Fruit fly (Drosophila melanogaster) whole organism, embryonic: ENCODE data around the gene CG13373.

ENCODE experiments used
- ATbp ChIP-seq: fragments of 200-800 bp; sonication (Bioruptor generic); optimal IDR thresholded peaks from 2 replicates; lab custom pipeline; 2017; ENCODE audit warnings: missing biosample characterization, mild to moderate bottlenecking, missing genetic modification characterization, missing genetic modification reagents
- Adf1 ChIP-seq: fragments of 200-800 bp; sonication (Bioruptor generic); IDR thresholded peaks from 2 replicates; pipeline ENCODE4 v1.3.6; 2022; ENCODE audit warnings: missing biosample characterization, missing genetic modification characterization
- Bgb ChIP-seq: fragments of 200-800 bp; sonication (Bioruptor generic); IDR thresholded peaks from 2 replicates; pipeline ENCODE4 v1.3.6; 2022; ENCODE audit warnings: missing biosample characterization, missing genetic modification characterization; ENCODE audit not compliant: partially characterized antibody
- CG10366 ChIP-seq: fragments of 200-800 bp; sonication (Bioruptor generic); IDR thresholded peaks from 2 replicates; pipeline ENCODE4 v1.3.6; 2022; ENCODE audit warnings: missing biosample characterization, missing genetic modification characterization
- CG10462 ChIP-seq: fragments of 200-800 bp; sonication (Bioruptor generic); optimal IDR thresholded peaks from 2 replicates; lab custom pipeline; 2016; ENCODE audit warnings: missing biosample characterization, missing genetic modification characterization
- CG10654 ChIP-seq: fragments of 200-800 bp; sonication (Bioruptor generic); optimal IDR thresholded peaks from 2 replicates; lab custom pipeline; 2016; ENCODE audit warnings: missing biosample characterization, missing genetic modification characterization
- CG12071 ChIP-seq: fragments of 200-800 bp; sonication (Bioruptor generic); optimal IDR thresholded peaks from 3 replicates; lab custom pipeline; 2018; ENCODE audit warnings: missing biosample characterization, mild to moderate bottlenecking, missing genetic modification characterization
- CG14860 ChIP-seq: fragments of 200-800 bp; sonication (Bioruptor generic); IDR thresholded peaks from 3 replicates; pipeline ENCODE4 v1.3.6; 2022; ENCODE audit warnings: missing biosample characterization, missing genetic modification characterization; ENCODE audit not compliant: partially characterized antibody
- CG14965 ChIP-seq: fragments of 200-800 bp; sonication (Bioruptor generic); optimal IDR thresholded peaks from 2 replicates; lab custom pipeline; 2016; ENCODE audit warnings: missing biosample characterization, missing genetic modification characterization, borderline replicate concordance
- CG1602 ChIP-seq: fragments of 200-800 bp; sonication (Bioruptor generic); optimal IDR thresholded peaks from 3 replicates; lab custom pipeline; 2016; ENCODE audit warnings: missing biosample characterization, missing genetic modification characterization
- CG1603 ChIP-seq: fragments of 200-800 bp; sonication (Bioruptor generic); optimal IDR thresholded peaks from 2 replicates; lab custom pipeline; 2019; ENCODE audit warnings: missing biosample characterization, mild to moderate bottlenecking, missing genetic modification characterization, moderate library complexity
- CG16815 ChIP-seq: fragments of 200-800 bp; sonication (Bioruptor generic); optimal IDR thresholded peaks from 3 replicates; lab custom pipeline; 2017; ENCODE audit warnings: missing biosample characterization, mild to moderate bottlenecking, missing genetic modification characterization
- CG2678 ChIP-seq: fragments of 200-800 bp; sonication (Bioruptor generic); optimal IDR thresholded peaks from 3 replicates; lab custom pipeline; 2019; ENCODE audit warnings: missing biosample characterization, mild to moderate bottlenecking, missing genetic modification characterization, moderate library complexity
- CG2889 ChIP-seq: fragments of 200-800 bp; sonication (Bioruptor generic); IDR thresholded peaks from 3 replicates; pipeline ENCODE4 v1.3.6; 2022; ENCODE audit warnings: missing biosample characterization, missing genetic modification characterization
- CG32767 ChIP-seq: fragments of 200-800 bp; sonication (Bioruptor generic); IDR thresholded peaks from 2 replicates; pipeline ENCODE4 v1.3.6; 2022; ENCODE audit warnings: missing biosample characterization, missing genetic modification characterization
- CG32772 ChIP-seq: fragments of 200-800 bp; sonication (Bioruptor generic); IDR thresholded peaks from 2 replicates; pipeline ENCODE4 v1.3.6; 2022; ENCODE audit warnings: missing biosample characterization, missing genetic modification characterization
- CG43689 ChIP-seq: fragments of 200-800 bp; sonication (Bioruptor generic); IDR thresholded peaks from 2 replicates; pipeline ENCODE4 v1.3.6; 2022; ENCODE audit warnings: missing biosample characterization, missing genetic modification characterization
- CG6175 ChIP-seq: fragments of 200-800 bp; sonication (Bioruptor generic); IDR thresholded peaks from 3 replicates; pipeline ENCODE4 v1.3.6; 2022; ENCODE audit warnings: missing biosample characterization, missing genetic modification characterization
- CG6654 ChIP-seq: fragments of 200-800 bp; sonication (Bioruptor generic); optimal IDR thresholded peaks from 2 replicates; lab custom pipeline; 2017; ENCODE audit warnings: missing biosample characterization, mild to moderate bottlenecking, missing genetic modification characterization
- CG6683 ChIP-seq: fragments of 200-800 bp; sonication (Bioruptor generic); optimal IDR thresholded peaks from 2 replicates; lab custom pipeline; 2017; ENCODE audit warnings: missing biosample characterization, mild to moderate bottlenecking, missing genetic modification characterization, missing genetic modification reagents
- CG6854 ChIP-seq: fragments of 200-800 bp; sonication (Bioruptor generic); optimal IDR thresholded peaks from 3 replicates; lab custom pipeline; 2017; ENCODE audit warnings: missing biosample characterization, mild to moderate bottlenecking, missing genetic modification characterization
- CG8388 ChIP-seq: fragments of 200-800 bp; sonication (Bioruptor generic); optimal IDR thresholded peaks from 2 replicates; lab custom pipeline; 2019; ENCODE audit warnings: missing biosample characterization, mild to moderate bottlenecking, missing genetic modification characterization, moderate library complexity
- CTCF ChIP-seq: fragments of 200-800 bp; sonication (Bioruptor generic); optimal IDR thresholded peaks from 2 replicates; lab custom pipeline; 2017; ENCODE audit warnings: missing biosample characterization, mild to moderate bottlenecking, missing genetic modification characterization, moderate library complexity
- Dbx ChIP-seq: fragments of 200-800 bp; sonication (Bioruptor generic); IDR thresholded peaks from 3 replicates; pipeline ENCODE4 v1.3.6; 2022; ENCODE audit warnings: missing biosample characterization, missing genetic modification characterization
- E2f2 ChIP-seq: fragments of 200-800 bp; sonication (Bioruptor generic); IDR thresholded peaks from 2 replicates; pipeline ENCODE4 v1.3.6; 2022; ENCODE audit warnings: missing biosample characterization, missing genetic modification characterization
- Fer2 ChIP-seq: fragments of 200-800 bp; sonication (Bioruptor generic); optimal IDR thresholded peaks from 2 replicates; lab custom pipeline; 2018; ENCODE audit warnings: missing biosample characterization, mild to moderate bottlenecking, missing genetic modification characterization, moderate library complexity
- Gsc ChIP-seq: fragments of 200-800 bp; sonication (Bioruptor generic); IDR thresholded peaks from 2 replicates; pipeline ENCODE4 v1.3.6; 2022; ENCODE audit warnings: missing biosample characterization, missing genetic modification characterization
- HLH3B ChIP-seq: fragments of 200-800 bp; sonication (Bioruptor generic); IDR thresholded peaks from 2 replicates; pipeline ENCODE4 v1.3.6; 2022; ENCODE audit warnings: missing biosample characterization, missing genetic modification characterization
- HmgZ ChIP-seq: fragments of 200-800 bp; sonication (Bioruptor generic); optimal IDR thresholded peaks from 2 replicates; lab custom pipeline; 2018; ENCODE audit warnings: missing biosample characterization, mild to moderate bottlenecking, missing genetic modification characterization
- Meics ChIP-seq: fragments of 200-800 bp; sonication (Bioruptor generic); optimal IDR thresholded peaks from 2 replicates; lab custom pipeline; 2017; ENCODE audit warnings: missing biosample characterization, mild to moderate bottlenecking, missing genetic modification characterization
- NC2α ChIP-seq: fragments of 200-800 bp; sonication (Bioruptor generic); optimal IDR thresholded peaks from 2 replicates; lab custom pipeline; 2016; ENCODE audit warnings: missing biosample characterization, missing genetic modification characterization
- Nf-YB ChIP-seq: fragments of 200-800 bp; sonication (Bioruptor generic); optimal IDR thresholded peaks from 3 replicates; lab custom pipeline; 2019; ENCODE audit warnings: missing biosample characterization, mild to moderate bottlenecking, missing genetic modification characterization, moderate library complexity
- Opbp ChIP-seq: fragments of 200-800 bp; sonication (Bioruptor generic); IDR thresholded peaks from 3 replicates; pipeline ENCODE4 v1.3.6; 2022; ENCODE audit warnings: missing biosample characterization, missing genetic modification characterization; ENCODE audit not compliant: partially characterized antibody
- Six4 ChIP-seq: fragments of 200-800 bp; sonication (Bioruptor generic); optimal IDR thresholded peaks from 2 replicates; lab custom pipeline; 2016; ENCODE audit warnings: missing biosample characterization, missing genetic modification characterization
- Sry-β ChIP-seq: fragments of 200-800 bp; sonication (Bioruptor generic); optimal IDR thresholded peaks from 2 replicates; lab custom pipeline; 2018; ENCODE audit warnings: missing biosample characterization, mild to moderate bottlenecking, missing genetic modification characterization, moderate library complexity
- crc ChIP-seq: fragments of 200-800 bp; sonication (Bioruptor generic); optimal IDR thresholded peaks from 2 replicates; lab custom pipeline; 2016; ENCODE audit warnings: missing biosample characterization, missing genetic modification characterization
- danr ChIP-seq: fragments of 200-800 bp; sonication (Bioruptor generic); IDR thresholded peaks from 2 replicates; pipeline ENCODE4 v1.3.6; 2022; ENCODE audit warnings: missing biosample characterization, missing genetic modification characterization
- emc ChIP-seq: fragments of 200-800 bp; sonication (Bioruptor generic); optimal IDR thresholded peaks from 2 replicates; lab custom pipeline; 2016; ENCODE audit warnings: missing biosample characterization, missing genetic modification characterization
- fd3F ChIP-seq: fragments of 200-800 bp; sonication (Bioruptor generic); optimal IDR thresholded peaks from 2 replicates; lab custom pipeline; 2018; ENCODE audit warnings: missing biosample characterization, mild to moderate bottlenecking, missing genetic modification characterization, moderate library complexity
- gem ChIP-seq: fragments of 200-800 bp; sonication (Bioruptor generic); optimal IDR thresholded peaks from 2 replicates; lab custom pipeline; 2019; ENCODE audit warnings: missing biosample characterization, mild to moderate bottlenecking, missing genetic modification characterization, moderate library complexity
- hkb ChIP-seq, 2 experiments: fragments of 200-800 bp in 1 of 2; fragments of >200 bp in 1 of 2; sonication (Bioruptor generic) in 1 of 2; IDR thresholded peaks in 1 of 2; optimal IDR thresholded peaks in 1 of 2; 2 replicates each; pipeline versions ENCODE4 v1.3.6 to Lab custom; 2017 to 2022; ENCODE audit warnings: missing biosample characterization in 1 of 2, missing genetic modification characterization in 1 of 2
- kah ChIP-seq: fragments of 200-800 bp; sonication (Bioruptor generic); optimal IDR thresholded peaks from 2 replicates; lab custom pipeline; 2018; ENCODE audit warnings: missing biosample characterization, mild to moderate bottlenecking, missing genetic modification characterization
- kay ChIP-seq: fragments of 200-800 bp; sonication (Bioruptor generic); optimal IDR thresholded peaks from 2 replicates; lab custom pipeline; 2016; ENCODE audit warnings: missing biosample characterization, missing genetic modification characterization
- maf-S ChIP-seq: fragments of 200-800 bp; sonication (Bioruptor generic); optimal IDR thresholded peaks from 2 replicates; lab custom pipeline; 2016; ENCODE audit warnings: missing biosample characterization, missing genetic modification characterization
- nmo ChIP-seq: fragments of 200-800 bp; sonication (Bioruptor generic); optimal IDR thresholded peaks from 2 replicates; lab custom pipeline; 2018; ENCODE audit warnings: missing biosample characterization, mild to moderate bottlenecking, missing genetic modification characterization, moderate library complexity
- onecut ChIP-seq: fragments of 200-800 bp; sonication (Bioruptor generic); IDR thresholded peaks from 2 replicates; pipeline ENCODE4 v1.3.6; 2022; ENCODE audit warnings: missing biosample characterization, missing genetic modification characterization
- pros ChIP-seq: fragments of 200-800 bp; sonication (Bioruptor generic); optimal IDR thresholded peaks from 3 replicates; lab custom pipeline; 2019; ENCODE audit warnings: missing biosample characterization, mild to moderate bottlenecking, missing genetic modification characterization, moderate library complexity
- stc ChIP-seq: fragments of 200-800 bp; sonication (Bioruptor generic); IDR thresholded peaks from 2 replicates; pipeline ENCODE4 v1.3.6; 2022; ENCODE audit warnings: missing biosample characterization, missing genetic modification characterization
- unc-4 ChIP-seq: fragments of 200-800 bp; sonication (Bioruptor generic); IDR thresholded peaks from 2 replicates; pipeline ENCODE4 v1.3.6; 2022; ENCODE audit warnings: missing biosample characterization, missing genetic modification characterization; ENCODE audit not compliant: partially characterized antibody
- wdn ChIP-seq: fragments of 200-800 bp; sonication (Bioruptor generic); IDR thresholded peaks from 2 replicates; pipeline ENCODE4 v1.3.6; 2022; ENCODE audit warnings: missing biosample characterization, missing genetic modification characterization
- zen2 ChIP-seq: fragments of 200-800 bp; sonication (Bioruptor generic); IDR thresholded peaks from 3 replicates; pipeline ENCODE4 v1.3.6; 2022; ENCODE audit warnings: missing biosample characterization, missing genetic modification characterization; ENCODE audit not compliant: partially characterized antibody

CG13373 gene

dm6 chrX:526479-527071 lies 49.8 kb downstream of the CG13373 start (continued):
- TF ChIP-seq zen2 (GFP tag; lab: Robert Waterston, UW) (no peak), emc (GFP tag; lab: Kevin White, UChicago) (no peak), ATbp (GFP tag; lab: Kevin White, UChicago) (no peak), gem (tag; lab: Kevin White, UChicago) (peak; percentile 75), nmo (GFP tag; lab: Kevin White, UChicago) (peak; percentile 67), unc-4 (no peak), CG1603 (tag; lab: Kevin White, UChicago) (peak; percentile 88), CG43689 (GFP tag; lab: Robert Waterston, UW) (no peak), hkb (optimal IDR thresholded peaks at IDR 0.05; lab: Kevin White, UChicago) (no peak), hkb (GFP tag; IDR thresholded peaks at IDR 0.05; lab: Robert Waterston, UW) (0 out of 2 replicates have a peak, but pooled peaks have one; percentile 23), stc (GFP tag; lab: Robert Waterston, UW) (no peak), HmgZ (tag; lab: Kevin White, UChicago) (no peak), wdn (GFP tag; lab: Robert Waterston, UW) (no peak), kay (no peak), CG1602 (GFP tag; lab: Kevin White, UChicago) (peak; percentile 56), CG8388 (GFP tag; lab: Kevin White, UChicago) (peak; percentile 53), CG14965 (GFP tag; lab: Kevin White, UChicago) (no peak), fd3F (no peak), CG14860 (GFP tag; lab: Robert Waterston, UW) (no peak), Six4 (peak; percentile 37), Sry-β (no peak), CG2678 (tag; lab: Kevin White, UChicago) (peak; percentile 22), Gsc (no peak), CG16815 (peak; percentile 81), Bgb (no peak), Fer2 (tag; lab: Kevin White, UChicago) (no peak), onecut (GFP tag; lab: Robert Waterston, UW) (peak; percentile 48), CG6654 (GFP tag; lab: Kevin White, UChicago) (no peak), CG10654 (peak; percentile 24), CG32767 (GFP tag; lab: Robert Waterston, UW) (no peak), CG6683 (GFP tag; lab: Kevin White, UChicago) (no peak), crc (no peak), NC2α (peak; percentile 64), kah (GFP tag; lab: Kevin White, UChicago) (no peak), pros (GFP tag; lab: Kevin White, UChicago) (peak; percentile 75), HLH3B (GFP tag; lab: Robert Waterston, UW) (no peak), Meics (GFP tag; lab: Kevin White, UChicago) (no peak), Nf-YB (GFP tag; lab: Kevin White, UChicago) (peak; percentile 32), CG6854 (GFP tag; lab: Kevin White, UChicago) (no peak), danr (GFP tag; lab: Robert Waterston, UW) (no peak), CG12071 (no peak), E2f2 (GFP tag; lab: Robert Waterston, UW) (no peak), Adf1 (GFP tag; lab: Robert Waterston, UW) (no peak), CG2889 (no peak), Dbx (GFP tag; lab: Robert Waterston, UW) (no peak), maf-S (GFP tag; lab: Kevin White, UChicago) (no peak), CTCF (GFP tag; lab: Kevin White, UChicago) (no peak), CG6175 (GFP tag; lab: Robert Waterston, UW) (no peak), CG10462 (GFP tag; lab: Kevin White, UChicago) (peak; percentile 43), Opbp (GFP tag; lab: Robert Waterston, UW) (no peak), CG32772 (GFP tag; lab: Robert Waterston, UW) (no peak), CG10366 (GFP tag; lab: Robert Waterston, UW) (no peak)
